Fruit fly (Drosophila melanogaster) whole organism, embryonic: ENCODE measurements around the gene CG6951.

Experiments
- C15 ChIP-seq: fragments of 200-800 bp; sonication (Bioruptor generic); IDR thresholded peaks from 3 replicates; pipeline ENCODE4 v1.3.6; 2022; ENCODE audit warnings: missing biosample characterization, missing genetic modification characterization
- CG10274 ChIP-seq: fragments of 200-800 bp; sonication (Bioruptor generic); optimal IDR thresholded peaks from 3 replicates; lab custom pipeline; 2017; ENCODE audit warnings: missing biosample characterization, mild to moderate bottlenecking, missing genetic modification characterization
- CG11723 ChIP-seq: fragments of 200-800 bp; sonication (Bioruptor generic); optimal IDR thresholded peaks from 2 replicates; lab custom pipeline; 2017; ENCODE audit warnings: missing biosample characterization, mild to moderate bottlenecking, missing genetic modification characterization
- CG12391 ChIP-seq: fragments of 200-800 bp; sonication (Bioruptor generic); optimal IDR thresholded peaks from 3 replicates; lab custom pipeline; 2018; ENCODE audit warnings: missing biosample characterization, mild to moderate bottlenecking, missing genetic modification characterization, moderate library complexity
- CG14050 ChIP-seq: fragments of 200-800 bp; sonication (Bioruptor generic); IDR thresholded peaks from 3 replicates; pipeline ENCODE4 v1.3.6; 2022; ENCODE audit warnings: missing biosample characterization, missing genetic modification characterization
- CG14441 ChIP-seq: fragments of 200-800 bp; sonication (Bioruptor generic); IDR thresholded peaks from 2 replicates; pipeline ENCODE4 v1.3.6; 2022; ENCODE audit warnings: missing biosample characterization, missing genetic modification characterization
- CG15011 ChIP-seq: fragments of 200-800 bp; sonication (Bioruptor generic); optimal IDR thresholded peaks from 3 replicates; lab custom pipeline; 2018; ENCODE audit warnings: missing biosample characterization, mild to moderate bottlenecking, missing genetic modification characterization
- CG15269 ChIP-seq: fragments of 200-800 bp; sonication (Bioruptor generic); optimal IDR thresholded peaks from 2 replicates; lab custom pipeline; 2018; ENCODE audit warnings: missing biosample characterization, mild to moderate bottlenecking, missing genetic modification characterization, moderate library complexity
- CG16813 ChIP-seq: fragments of 200-800 bp; sonication (Bioruptor generic); IDR thresholded peaks from 3 replicates; pipeline ENCODE4 v1.3.6; 2022; ENCODE audit warnings: missing biosample characterization, missing genetic modification characterization; ENCODE audit not compliant: partially characterized antibody
- CG17385 ChIP-seq: fragments of 200-800 bp; sonication (Bioruptor generic); optimal IDR thresholded peaks from 3 replicates; lab custom pipeline; 2018; ENCODE audit warnings: missing biosample characterization, mild to moderate bottlenecking, missing genetic modification characterization
- CG1832 ChIP-seq: fragments of 200-800 bp; sonication (Bioruptor generic); optimal IDR thresholded peaks from 2 replicates; lab custom pipeline; 2017; ENCODE audit warnings: missing biosample characterization, mild to moderate bottlenecking, missing genetic modification characterization, inconsistent platforms
- CG18476 ChIP-seq: fragments of 200-800 bp; sonication (Bioruptor generic); optimal IDR thresholded peaks from 2 replicates; lab custom pipeline; 2016; ENCODE audit warnings: missing biosample characterization, mild to moderate bottlenecking, missing genetic modification characterization
- CG18619 ChIP-seq: fragments of 200-800 bp; sonication (Bioruptor generic); optimal IDR thresholded peaks from 3 replicates; lab custom pipeline; 2017; ENCODE audit warnings: missing biosample characterization, mild to moderate bottlenecking, missing genetic modification characterization
- CG30020 ChIP-seq: fragments of 200-800 bp; optimal IDR thresholded peaks from 2 replicates; lab custom pipeline; 2019; ENCODE audit warnings: missing biosample characterization, mild to moderate bottlenecking, missing genetic modification characterization, moderate library complexity
- CG30431 ChIP-seq: fragments of 200-800 bp; sonication (Bioruptor generic); optimal IDR thresholded peaks from 2 replicates; lab custom pipeline; 2017; ENCODE audit warnings: missing biosample characterization, missing genetic modification characterization
- CG31224 ChIP-seq: fragments of 200-800 bp; sonication (Bioruptor generic); IDR thresholded peaks from 2 replicates; pipeline ENCODE4 v1.3.6; 2022; ENCODE audit warnings: missing biosample characterization, missing genetic modification characterization
- CG32532 ChIP-seq: fragments of 200-800 bp; sonication (Bioruptor generic); IDR thresholded peaks from 2 replicates; pipeline ENCODE4 v1.3.6; 2022; ENCODE audit warnings: missing biosample characterization, missing genetic modification characterization
- CG34422 ChIP-seq: fragments of 200-800 bp; sonication (Bioruptor generic); IDR thresholded peaks from 3 replicates; pipeline ENCODE4 v1.3.6; 2022; ENCODE audit warnings: missing biosample characterization, missing genetic modification characterization
- CG3838 ChIP-seq: fragments of 200-800 bp; sonication (Bioruptor generic); optimal IDR thresholded peaks from 3 replicates; lab custom pipeline; 2016; ENCODE audit warnings: missing biosample characterization, missing genetic modification characterization
- CG3847 ChIP-seq: fragments of 200-800 bp; sonication (Bioruptor generic); IDR thresholded peaks from 2 replicates; pipeline ENCODE4 v1.3.6; 2022; ENCODE audit warnings: missing biosample characterization, missing genetic modification characterization
- CG4854 ChIP-seq: fragments of 200-800 bp; sonication (Bioruptor generic); optimal IDR thresholded peaks from 2 replicates; lab custom pipeline; 2016; ENCODE audit warnings: missing biosample characterization, missing genetic modification characterization, inconsistent platforms
- CG8359 ChIP-seq: fragments of 200-800 bp; sonication (Bioruptor generic); optimal IDR thresholded peaks from 2 replicates; lab custom pipeline; 2017; ENCODE audit warnings: missing biosample characterization, mild to moderate bottlenecking, missing genetic modification characterization, borderline replicate concordance
- CG8388 ChIP-seq: fragments of 200-800 bp; sonication (Bioruptor generic); optimal IDR thresholded peaks from 2 replicates; lab custom pipeline; 2019; ENCODE audit warnings: missing biosample characterization, mild to moderate bottlenecking, missing genetic modification characterization, moderate library complexity
- CG9817 ChIP-seq: fragments of 200-800 bp; sonication (Bioruptor generic); optimal IDR thresholded peaks from 2 replicates; lab custom pipeline; 2018; ENCODE audit warnings: missing biosample characterization, mild to moderate bottlenecking, missing genetic modification characterization, moderate library complexity
- E2f2 ChIP-seq: fragments of 200-800 bp; sonication (Bioruptor generic); IDR thresholded peaks from 2 replicates; pipeline ENCODE4 v1.3.6; 2022; ENCODE audit warnings: missing biosample characterization, missing genetic modification characterization
- Hmr ChIP-seq: fragments of 200-800 bp; sonication (Bioruptor generic); optimal IDR thresholded peaks from 3 replicates; lab custom pipeline; 2017; ENCODE audit warnings: mild to moderate bottlenecking, missing biosample characterization, missing genetic modification reagents, missing genetic modification characterization
- Hr3 ChIP-seq: fragments of 200-800 bp; sonication (Bioruptor generic); optimal IDR thresholded peaks from 3 replicates; lab custom pipeline; 2016; ENCODE audit warnings: missing biosample characterization, missing genetic modification characterization
- Hsf ChIP-seq: fragments of 200-800 bp; sonication (Bioruptor generic); optimal IDR thresholded peaks from 3 replicates; lab custom pipeline; 2016; ENCODE audit warnings: missing biosample characterization, missing genetic modification characterization
- Med ChIP-seq: fragments of 200-800 bp; sonication (Bioruptor generic); peaks from one replicate; lab custom pipeline; 2016; ENCODE audit warnings: missing biosample characterization, missing genetic modification characterization, mild to moderate bottlenecking, inconsistent platforms, moderate library complexity
- NC2α ChIP-seq: fragments of 200-800 bp; sonication (Bioruptor generic); optimal IDR thresholded peaks from 2 replicates; lab custom pipeline; 2016; ENCODE audit warnings: missing biosample characterization, missing genetic modification characterization
- NK7.1 ChIP-seq: fragments of 200-800 bp; sonication (Bioruptor generic); optimal IDR thresholded peaks from 3 replicates; lab custom pipeline; 2016; ENCODE audit warnings: missing biosample characterization, missing genetic modification characterization
- Rfx ChIP-seq: fragments of 200-800 bp; sonication (Bioruptor generic); IDR thresholded peaks from 2 replicates; pipeline ENCODE4 v1.3.6; 2022; ENCODE audit warnings: missing biosample characterization, missing genetic modification characterization
- Six4 ChIP-seq: fragments of 200-800 bp; sonication (Bioruptor generic); optimal IDR thresholded peaks from 2 replicates; lab custom pipeline; 2016; ENCODE audit warnings: missing biosample characterization, missing genetic modification characterization
- Trl ChIP-seq, 3 experiments: fragments of >200 bp in 2 of 3; fragments of 200-800 bp in 1 of 3; sonication (Bioruptor generic) in 1 of 3; optimal IDR thresholded peaks; 2 replicates in 1 of 3; 3 replicates in 2 of 3; lab custom pipeline; 2016 to 2017; ENCODE audit warnings: missing biosample characterization in 1 of 3, missing genetic modification characterization in 1 of 3
- Xbp1 ChIP-seq: fragments of 200-800 bp; sonication (Bioruptor generic); optimal IDR thresholded peaks from 3 replicates; lab custom pipeline; 2016; ENCODE audit warnings: missing biosample characterization, mild to moderate bottlenecking, missing genetic modification characterization
- ab ChIP-seq: fragments of 200-800 bp; sonication (Bioruptor generic); optimal IDR thresholded peaks from 2 replicates; lab custom pipeline; 2016; ENCODE audit warnings: missing biosample characterization, missing genetic modification characterization
- amos ChIP-seq: fragments of 200-800 bp; sonication (Bioruptor generic); IDR thresholded peaks from 2 replicates; pipeline ENCODE4 v1.3.6; 2022; ENCODE audit warnings: missing biosample characterization, missing genetic modification characterization; ENCODE audit not compliant: partially characterized antibody
- cad ChIP-seq: fragments of >200 bp; optimal IDR thresholded peaks from 2 replicates; lab custom pipeline; 2017; ENCODE audit warnings: missing biosample characterization, missing genetic modification characterization
- chm ChIP-seq: fragments of 200-800 bp; sonication (Bioruptor generic); IDR thresholded peaks from 2 replicates; pipeline ENCODE4 v1.3.6; 2022; ENCODE audit warnings: missing biosample characterization, missing genetic modification characterization
- crol ChIP-seq: fragments of 200-800 bp; sonication (Bioruptor generic); IDR thresholded peaks from 2 replicates; pipeline ENCODE4 v1.3.6; 2022; ENCODE audit warnings: missing biosample characterization, missing genetic modification characterization
- disco-r ChIP-seq: fragments of 200-800 bp; sonication (Bioruptor generic); optimal IDR thresholded peaks from 2 replicates; lab custom pipeline; 2016; ENCODE audit warnings: missing biosample characterization, missing genetic modification characterization
- fd64A ChIP-seq: fragments of 200-800 bp; sonication (Bioruptor generic); optimal IDR thresholded peaks from 3 replicates; lab custom pipeline; 2018; ENCODE audit warnings: missing biosample characterization, mild to moderate bottlenecking, missing genetic modification characterization
- ind ChIP-seq: fragments of 200-800 bp; sonication (Bioruptor generic); optimal IDR thresholded peaks from 3 replicates; lab custom pipeline; 2016; ENCODE audit warnings: missing biosample characterization, missing genetic modification characterization
- nau ChIP-seq: fragments of 200-800 bp; sonication (Bioruptor generic); optimal IDR thresholded peaks from 3 replicates; lab custom pipeline; 2017; ENCODE audit warnings: missing biosample characterization, mild to moderate bottlenecking, missing genetic modification characterization, missing genetic modification reagents
- pho ChIP-seq: fragments of 200-800 bp; sonication (Bioruptor generic); optimal IDR thresholded peaks from 2 replicates; lab custom pipeline; 2016; ENCODE audit warnings: missing biosample characterization, missing genetic modification characterization
- rib ChIP-seq: fragments of 200-800 bp; sonication (Bioruptor generic); IDR thresholded peaks from 2 replicates; pipeline ENCODE4 v1.3.6; 2022; ENCODE audit warnings: missing biosample characterization, missing genetic modification characterization
- row ChIP-seq: fragments of 200-800 bp; sonication (Bioruptor generic); IDR thresholded peaks from 3 replicates; pipeline ENCODE4 v1.3.6; 2022; ENCODE audit warnings: missing biosample characterization, missing genetic modification characterization
- sisA ChIP-seq: fragments of 200-800 bp; sonication (Bioruptor generic); IDR thresholded peaks from 2 replicates; pipeline ENCODE4 v1.3.6; 2022; ENCODE audit warnings: missing biosample characterization, missing genetic modification characterization
- slp2 ChIP-seq: fragments of 200-800 bp; sonication (Bioruptor generic); optimal IDR thresholded peaks from 2 replicates; lab custom pipeline; 2016; ENCODE audit warnings: missing biosample characterization, missing genetic modification characterization
- sob ChIP-seq: fragments of 200-800 bp; sonication (Bioruptor generic); IDR thresholded peaks from 2 replicates; pipeline ENCODE4 v1.3.6; 2022; ENCODE audit warnings: missing biosample characterization, missing genetic modification characterization
- wdn ChIP-seq: fragments of 200-800 bp; sonication (Bioruptor generic); IDR thresholded peaks from 2 replicates; pipeline ENCODE4 v1.3.6; 2022; ENCODE audit warnings: missing biosample characterization, missing genetic modification characterization
- zf30C ChIP-seq: fragments of 200-800 bp; sonication (Bioruptor generic); optimal IDR thresholded peaks from 3 replicates; lab custom pipeline; 2018; ENCODE audit warnings: missing biosample characterization, mild to moderate bottlenecking, missing genetic modification characterization

Gene CG6951

dm6 chr3L:20221412-20221864 lies 19.6 kb upstream of the CG6951 start, which contains the start of gene CG17145:
Gene CG17145, plus strand, starts transcription at chr3L:20221814.
- TF ChIP-seq CG8359 (GFP tag; lab: Kevin White, UChicago) (no peak), CG12391 (tag; lab: Kevin White, UChicago) (peak; percentile 9), CG14050 (GFP tag; lab: Robert Waterston, UW) (no peak), CG18619 (GFP tag; lab: Kevin White, UChicago) (peak; percentile 4), zf30C (GFP tag; lab: Kevin White, UChicago) (no peak), CG15011 (GFP tag; lab: Kevin White, UChicago) (no peak), row (peak; percentile 51; the same call in 2 of the 3 replicates), slp2 (GFP tag; lab: Kevin White, UChicago) (no peak), pho (GFP tag; lab: Kevin White, UChicago) (no peak), CG1832 (GFP tag; lab: Kevin White, UChicago) (no peak), CG16813 (GFP tag; lab: Robert Waterston, UW) (no peak), CG11723 (GFP tag; lab: Kevin White, UChicago) (no peak), CG10274 (GFP tag; lab: Kevin White, UChicago) (no peak), CG30431 (GFP tag; lab: Kevin White, UChicago) (no peak), chm (GFP tag; lab: Robert Waterston, UW) (no peak), CG4854 (GFP tag; lab: Kevin White, UChicago) (no peak), Med (no peak), CG9817 (tag; lab: Kevin White, UChicago) (no peak), wdn (GFP tag; lab: Robert Waterston, UW) (no peak), CG30020 (no peak), Hmr (peak; percentile 65), Hsf (GFP tag; lab: Kevin White, UChicago) (no peak), CG34422 (GFP tag; lab: Robert Waterston, UW) (no peak), Six4 (GFP tag; lab: Kevin White, UChicago) (no peak), CG3847 (GFP tag; lab: Robert Waterston, UW) (no peak), CG8388 (no peak), sisA (GFP tag; lab: Robert Waterston, UW) (no peak), Xbp1 (no peak), crol (no peak), CG3838 (GFP tag; lab: Kevin White, UChicago) (no peak), rib (GFP tag; lab: Robert Waterston, UW) (no peak), disco-r (GFP tag; lab: Kevin White, UChicago) (no peak), CG31224 (GFP tag; lab: Robert Waterston, UW) (no peak), NC2α (no peak), Rfx (GFP tag; lab: Robert Waterston, UW) (0 out of 2 replicates have a peak, but pooled peaks have one; percentile 28), C15 (no peak), ab (no peak), nau (GFP tag; lab: Kevin White, UChicago) (no peak), CG14441 (GFP tag; lab: Robert Waterston, UW) (no peak), amos (GFP tag; lab: Robert Waterston, UW) (no peak), CG18476 (GFP tag; lab: Kevin White, UChicago) (no peak), cad (GFP tag; lab: Kevin White, UChicago) (no peak), CG15269 (tag; lab: Kevin White, UChicago) (peak; percentile 55), fd64A (GFP tag; lab: Kevin White, UChicago) (no peak), CG32532 (GFP tag; lab: Robert Waterston, UW) (0 out of 2 replicates have a peak, but pooled peaks have one; percentile 16), CG17385 (GFP tag; lab: Kevin White, UChicago) (peak; percentile 39), Trl (optimal IDR thresholded peaks at IDR 0.05; lab: Kevin White, UChicago) (no peak), Trl (GFP tag; optimal IDR thresholded peaks at IDR 0.05; lab: Kevin White, UChicago) (no peak), NK7.1 (GFP tag; lab: Kevin White, UChicago) (no peak), ind (GFP tag; lab: Kevin White, UChicago) (no peak), E2f2 (no peak), Hr3 (GFP tag; lab: Kevin White, UChicago) (no peak), sob (GFP tag; lab: Robert Waterston, UW) (no peak)
